Worm (Caenorhabditis elegans): ENCODE data around the gene clec-246.

- TF ChIP-seq fos-1 (tag; optimal IDR thresholded peaks at IDR 0.05) (no peak), snpc-4 (tag; optimal IDR thresholded peaks at IDR 0.05) (no peak), nhr-25 (tag; optimal IDR thresholded peaks at IDR 0.05; ENCODE audit: borderline replicate concordance, insufficient read depth) (no peak), arid-1 (GFP tag; conservative IDR thresholded peaks at IDR 0.05) (no peak), aly-2 (tag; optimal IDR thresholded peaks at IDR 0.05) (no peak), R02D3.7 (tag; optimal IDR thresholded peaks at IDR 0.05) (no peak), nhr-28 (tag; optimal IDR thresholded peaks at IDR 0.05) (peak; percentile 41), nhr-6 (tag; optimal IDR thresholded peaks at IDR 0.05) (no peak), egl-27 (tag; optimal IDR thresholded peaks at IDR 0.05) (no peak), saeg-2 (GFP tag; IDR thresholded peaks at IDR 0.05) (no peak), duxl-1 (tag; optimal IDR thresholded peaks at IDR 0.05; ENCODE audit: poor library complexity) (no peak), ama-1 (optimal IDR thresholded peaks at IDR 0.05) (no peak)
These were observed 31.6 kb upstream of the clec-246 start, which contains the start of gene clec-48 for ce11 chrV:18157707-18158106.

Measured in whole organism, L4 larva.